Fruit fly (Drosophila melanogaster) whole organism, embryonic: ENCODE data around the gene CG34135.

Source experiments
- B-H2 ChIP-seq: fragments of 200-800 bp; sonication (Bioruptor generic); optimal IDR thresholded peaks from 2 replicates; lab custom pipeline; 2018; ENCODE audit warnings: missing biosample characterization, mild to moderate bottlenecking, missing genetic modification characterization
- CG11504 ChIP-seq: fragments of 200-800 bp; sonication (Bioruptor generic); optimal IDR thresholded peaks from 3 replicates; lab custom pipeline; 2019; ENCODE audit warnings: missing biosample characterization, mild to moderate bottlenecking, missing genetic modification characterization, moderate library complexity
- CG12769 ChIP-seq: fragments of 200-800 bp; sonication (Bioruptor generic); optimal IDR thresholded peaks from 2 replicates; lab custom pipeline; 2019; ENCODE audit warnings: missing biosample characterization, mild to moderate bottlenecking, missing genetic modification characterization, moderate library complexity
- CG1602 ChIP-seq: fragments of 200-800 bp; sonication (Bioruptor generic); optimal IDR thresholded peaks from 3 replicates; lab custom pipeline; 2016; ENCODE audit warnings: missing biosample characterization, missing genetic modification characterization
- CG18262 ChIP-seq: fragments of 200-800 bp; optimal IDR thresholded peaks from 3 replicates; lab custom pipeline; 2019; ENCODE audit warnings: missing biosample characterization, mild to moderate bottlenecking, missing genetic modification characterization, moderate library complexity
- CG18599 ChIP-seq: fragments of 200-800 bp; sonication (Bioruptor generic); optimal IDR thresholded peaks from 3 replicates; lab custom pipeline; 2017; ENCODE audit warnings: missing biosample characterization, missing genetic modification characterization, mild to moderate bottlenecking, moderate library complexity, missing genetic modification reagents
- CG31365 ChIP-seq: fragments of 200-800 bp; sonication (Bioruptor generic); optimal IDR thresholded peaks from 2 replicates; lab custom pipeline; 2018; ENCODE audit warnings: missing biosample characterization, mild to moderate bottlenecking, missing genetic modification characterization
- CG4360 ChIP-seq: fragments of 200-800 bp; sonication (Bioruptor generic); IDR thresholded peaks from 2 replicates; pipeline ENCODE4 v1.3.6; 2022; ENCODE audit warnings: missing biosample characterization, missing genetic modification characterization
- CG5245 ChIP-seq: fragments of 200-800 bp; sonication (Bioruptor generic); optimal IDR thresholded peaks from 3 replicates; lab custom pipeline; 2016; ENCODE audit warnings: missing biosample characterization, missing genetic modification characterization
- CG6813 ChIP-seq: fragments of 200-800 bp; sonication (Bioruptor generic); optimal IDR thresholded peaks from 2 replicates; lab custom pipeline; 2017; ENCODE audit warnings: missing biosample characterization, missing genetic modification characterization, mild to moderate bottlenecking, moderate library complexity, missing genetic modification reagents
- CG7357 ChIP-seq: fragments of 200-800 bp; sonication (Bioruptor generic); IDR thresholded peaks from 3 replicates; pipeline ENCODE4 v1.3.6; 2022; ENCODE audit warnings: missing biosample characterization, missing genetic modification characterization
- CG7745 ChIP-seq: fragments of 200-800 bp; sonication (Bioruptor generic); optimal IDR thresholded peaks from 2 replicates; lab custom pipeline; 2018; ENCODE audit warnings: missing biosample characterization, mild to moderate bottlenecking, missing genetic modification characterization, moderate library complexity
- CG8281 ChIP-seq: fragments of 200-800 bp; sonication (Bioruptor generic); optimal IDR thresholded peaks from 2 replicates; lab custom pipeline; 2018; ENCODE audit warnings: missing biosample characterization, mild to moderate bottlenecking, missing genetic modification characterization, moderate library complexity
- CG8290 ChIP-seq, 3 experiments: fragments of 200-800 bp; sonication (Bioruptor generic); optimal IDR thresholded peaks; 2 replicates each; lab custom pipeline; 2016 to 2019; ENCODE audit warnings: missing biosample characterization in 3 of 3, missing genetic modification characterization in 3 of 3, mild to moderate bottlenecking in 2 of 3, moderate library complexity in 1 of 3
- CG8944 ChIP-seq: fragments of 200-800 bp; sonication (Bioruptor generic); optimal IDR thresholded peaks from 3 replicates; lab custom pipeline; 2016; ENCODE audit warnings: missing biosample characterization, missing genetic modification characterization
- CG9876 ChIP-seq: fragments of 200-800 bp; sonication (Bioruptor generic); optimal IDR thresholded peaks from 2 replicates; lab custom pipeline; 2016; ENCODE audit warnings: missing biosample characterization, missing genetic modification characterization
- Chrac-16 ChIP-seq: fragments of 200-800 bp; sonication (Bioruptor generic); optimal IDR thresholded peaks from 3 replicates; lab custom pipeline; 2016; ENCODE audit warnings: missing biosample characterization, missing genetic modification characterization
- Dbx ChIP-seq: fragments of 200-800 bp; sonication (Bioruptor generic); IDR thresholded peaks from 3 replicates; pipeline ENCODE4 v1.3.6; 2022; ENCODE audit warnings: missing biosample characterization, missing genetic modification characterization
- ERR ChIP-seq: fragments of 200-800 bp; sonication (Bioruptor generic); optimal IDR thresholded peaks from 2 replicates; lab custom pipeline; 2016; ENCODE audit warnings: missing biosample characterization, missing genetic modification characterization
- H2.0 ChIP-seq: fragments of 200-800 bp; sonication (Bioruptor generic); IDR thresholded peaks from 2 replicates; pipeline ENCODE4 v1.3.6; 2022; ENCODE audit warnings: missing biosample characterization, missing genetic modification characterization
- Hand ChIP-seq: fragments of 200-800 bp; sonication (Bioruptor generic); optimal IDR thresholded peaks from 2 replicates; lab custom pipeline; 2017; ENCODE audit warnings: mild to moderate bottlenecking, missing biosample characterization, missing genetic modification reagents, missing genetic modification characterization
- Hsf ChIP-seq: fragments of 200-800 bp; sonication (Bioruptor generic); optimal IDR thresholded peaks from 3 replicates; lab custom pipeline; 2016; ENCODE audit warnings: missing biosample characterization, missing genetic modification characterization
- Jarid2 ChIP-seq: fragments of 200-800 bp; sonication (Bioruptor generic); optimal IDR thresholded peaks from 3 replicates; lab custom pipeline; 2017; ENCODE audit warnings: mild to moderate bottlenecking, missing biosample characterization, missing genetic modification reagents, missing genetic modification characterization
- Kr ChIP-seq: fragments of 200-800 bp; sonication (Bioruptor generic); optimal IDR thresholded peaks from 2 replicates; lab custom pipeline; 2017; ENCODE audit warnings: missing biosample characterization, mild to moderate bottlenecking, missing genetic modification characterization
- MESR4 ChIP-seq: fragments of 200-800 bp; sonication (Bioruptor generic); optimal IDR thresholded peaks from 2 replicates; lab custom pipeline; 2018; ENCODE audit warnings: missing biosample characterization, mild to moderate bottlenecking, missing genetic modification characterization, moderate library complexity
- NFAT ChIP-seq: fragments of 200-800 bp; sonication (Bioruptor generic); IDR thresholded peaks from 2 replicates; pipeline ENCODE4 v1.3.6; 2022; ENCODE audit warnings: missing biosample characterization, missing genetic modification characterization
- Nf-YB ChIP-seq: fragments of 200-800 bp; sonication (Bioruptor generic); optimal IDR thresholded peaks from 3 replicates; lab custom pipeline; 2019; ENCODE audit warnings: missing biosample characterization, mild to moderate bottlenecking, missing genetic modification characterization, moderate library complexity
- Optix ChIP-seq: fragments of 200-800 bp; sonication (Bioruptor generic); IDR thresholded peaks from 3 replicates; pipeline ENCODE4 v1.3.6; 2022; ENCODE audit warnings: missing biosample characterization, missing genetic modification characterization
- Sox100B ChIP-seq: fragments of 200-800 bp; sonication (Bioruptor generic); optimal IDR thresholded peaks from 3 replicates; lab custom pipeline; 2018; ENCODE audit warnings: missing biosample characterization, mild to moderate bottlenecking, missing genetic modification characterization
- Ssrp ChIP-seq: fragments of 200-800 bp; sonication (Bioruptor generic); optimal IDR thresholded peaks from 2 replicates; lab custom pipeline; 2018; ENCODE audit warnings: missing biosample characterization, mild to moderate bottlenecking, missing genetic modification characterization, moderate library complexity
- YL-1 ChIP-seq: fragments of 200-800 bp; sonication (Bioruptor generic); optimal IDR thresholded peaks from 3 replicates; lab custom pipeline; 2017; ENCODE audit warnings: missing biosample characterization, mild to moderate bottlenecking, missing genetic modification characterization
- aop ChIP-seq: fragments of 200-800 bp; sonication (Bioruptor generic); IDR thresholded peaks from 2 replicates; pipeline ENCODE4 v1.3.6; 2022; ENCODE audit warnings: missing biosample characterization, missing genetic modification characterization
- caup ChIP-seq: fragments of 200-800 bp; sonication (Bioruptor generic); optimal IDR thresholded peaks from 3 replicates; lab custom pipeline; 2017; ENCODE audit warnings: missing biosample characterization, mild to moderate bottlenecking, missing genetic modification characterization, moderate library complexity; ENCODE audit not compliant: severe bottlenecking
- chif ChIP-seq, 2 experiments: fragments of 200-800 bp; sonication (Bioruptor generic); optimal IDR thresholded peaks; 3 replicates each; lab custom pipeline; 2016; ENCODE audit warnings: missing biosample characterization in 2 of 2, missing genetic modification characterization in 2 of 2
- chinmo ChIP-seq: fragments of 200-800 bp; sonication (Bioruptor generic); IDR thresholded peaks from 4 replicates; pipeline ENCODE4 v1.3.6; 2022; ENCODE audit warnings: missing biosample characterization, missing genetic modification characterization; ENCODE audit not compliant: partially characterized antibody
- crol ChIP-seq: fragments of 200-800 bp; sonication (Bioruptor generic); IDR thresholded peaks from 2 replicates; pipeline ENCODE4 v1.3.6; 2022; ENCODE audit warnings: missing biosample characterization, missing genetic modification characterization
- dpn ChIP-seq, 2 experiments: fragments of 200-800 bp; sonication (Bioruptor generic); optimal IDR thresholded peaks; 3 replicates each; lab custom pipeline; 2016; ENCODE audit warnings: missing biosample characterization in 2 of 2, missing genetic modification characterization in 2 of 2
- en ChIP-seq: fragments of 200-800 bp; sonication (Bioruptor generic); optimal IDR thresholded peaks from 2 replicates; lab custom pipeline; 2016; ENCODE audit warnings: missing biosample characterization, missing genetic modification characterization
- fd96Cb ChIP-seq: fragments of 200-800 bp; sonication (Bioruptor generic); optimal IDR thresholded peaks from 2 replicates; lab custom pipeline; 2018; ENCODE audit warnings: missing biosample characterization, mild to moderate bottlenecking, missing genetic modification characterization, moderate library complexity
- fru ChIP-seq: fragments of >200 bp; optimal IDR thresholded peaks from 2 replicates; lab custom pipeline; 2017
- gem ChIP-seq: fragments of 200-800 bp; sonication (Bioruptor generic); optimal IDR thresholded peaks from 2 replicates; lab custom pipeline; 2019; ENCODE audit warnings: missing biosample characterization, mild to moderate bottlenecking, missing genetic modification characterization, moderate library complexity
- hth ChIP-seq: fragments of >200 bp; optimal IDR thresholded peaks from 2 replicates; lab custom pipeline; 2017; ENCODE audit warnings: inconsistent platforms
- inv ChIP-seq: fragments of 200-800 bp; sonication (Bioruptor generic); IDR thresholded peaks from 2 replicates; pipeline ENCODE4 v1.3.6; 2022; ENCODE audit warnings: missing biosample characterization, missing genetic modification characterization; ENCODE audit not compliant: partially characterized antibody
- klu ChIP-seq: fragments of 200-800 bp; sonication (Bioruptor generic); IDR thresholded peaks from 2 replicates; pipeline ENCODE4 v1.3.6; 2022; ENCODE audit warnings: missing biosample characterization, missing genetic modification characterization
- nmo ChIP-seq: fragments of 200-800 bp; sonication (Bioruptor generic); optimal IDR thresholded peaks from 2 replicates; lab custom pipeline; 2018; ENCODE audit warnings: missing biosample characterization, mild to moderate bottlenecking, missing genetic modification characterization, moderate library complexity
- nom ChIP-seq: fragments of 200-800 bp; sonication (Bioruptor generic); optimal IDR thresholded peaks from 2 replicates; lab custom pipeline; 2017; ENCODE audit warnings: missing biosample characterization, missing genetic modification characterization, mild to moderate bottlenecking, moderate library complexity, missing genetic modification reagents
- rib ChIP-seq: fragments of 200-800 bp; sonication (Bioruptor generic); IDR thresholded peaks from 2 replicates; pipeline ENCODE4 v1.3.6; 2022; ENCODE audit warnings: missing biosample characterization, missing genetic modification characterization
- ro ChIP-seq: fragments of 200-800 bp; sonication (Bioruptor generic); IDR thresholded peaks from 2 replicates; pipeline ENCODE4 v1.3.6; 2022; ENCODE audit warnings: missing biosample characterization, missing genetic modification characterization
- sens-2 ChIP-seq: fragments of 200-800 bp; sonication (Bioruptor generic); IDR thresholded peaks from 2 replicates; pipeline ENCODE4 v1.3.6; 2022; ENCODE audit warnings: missing biosample characterization, missing genetic modification characterization

Gene CG34135

dm6 chr3R:8811323-8811936, 43.4 kb upstream of the CG34135 start (continued):
- TF ChIP-seq CG7745 (tag; lab: Kevin White, UChicago) (peak; percentile 89), Optix (peak; percentile 97), CG8281 (tag; lab: Kevin White, UChicago) (peak; percentile 93), fd96Cb (tag; lab: Kevin White, UChicago) (peak; percentile 99), dpn (GFP tag; optimal IDR thresholded peaks at IDR 0.05; lab: Kevin White, UChicago) (peak; percentile 99), Nf-YB (GFP tag; lab: Kevin White, UChicago) (peak; percentile 89), CG31365 (peak; percentile 93), CG12769 (tag; lab: Kevin White, UChicago) (peak; percentile 100), CG18262 (peak; percentile 98), rib (GFP tag; lab: Robert Waterston, UW) (peak; percentile 99), CG8290 (GFP tag; optimal IDR thresholded peaks at IDR 0.05; lab: Kevin White, UChicago) (peak; percentile 94), CG8290 (tag; optimal IDR thresholded peaks at IDR 0.05; lab: Kevin White, UChicago) (peak; percentile 78 to 100), ERR (GFP tag; lab: Kevin White, UChicago) (peak; percentile 98), Dbx (peak; percentile 100), chinmo (GFP tag; lab: Robert Waterston, UW) (peak; percentile 96), Kr (GFP tag; lab: Kevin White, UChicago) (peak; percentile 31), MESR4 (GFP tag; lab: Kevin White, UChicago) (peak; percentile 87), NFAT (peak; percentile 99), CG18599 (GFP tag; lab: Kevin White, UChicago) (peak; percentile 99), en (peak; percentile 97), CG6813 (GFP tag; lab: Kevin White, UChicago) (peak; percentile 98), CG1602 (peak; percentile 98), klu (GFP tag; lab: Robert Waterston, UW) (peak; percentile 97), YL-1 (GFP tag; lab: Kevin White, UChicago) (peak; percentile 95), Ssrp (peak; percentile 99), CG4360 (peak; percentile 80), CG9876 (GFP tag; lab: Kevin White, UChicago) (peak; percentile 95), CG8944 (GFP tag; lab: Kevin White, UChicago) (peak; percentile 98), CG5245 (GFP tag; lab: Kevin White, UChicago) (peak; percentile 98), fru (no peak), nmo (GFP tag; lab: Kevin White, UChicago) (peak; percentile 99), Jarid2 (GFP tag; lab: Kevin White, UChicago) (peak; percentile 92), CG11504 (tag; lab: Kevin White, UChicago) (peak; percentile 99), caup (GFP tag; lab: Kevin White, UChicago) (peak; percentile 99), aop (GFP tag; lab: Robert Waterston, UW) (peak; percentile 92), H2.0 (GFP tag; lab: Robert Waterston, UW) (peak; percentile 99), B-H2 (GFP tag; lab: Kevin White, UChicago) (peak; percentile 96), hth (lab: Kevin White, UChicago) (no peak), Hsf (GFP tag; lab: Kevin White, UChicago) (peak; percentile 99), inv (GFP tag; lab: Robert Waterston, UW) (no peak), CG7357 (peak; percentile 94), Hand (GFP tag; lab: Kevin White, UChicago) (peak; percentile 98), chif (GFP tag; optimal IDR thresholded peaks at IDR 0.05; lab: Kevin White, UChicago) (peak; percentile 98 to 99), Chrac-16 (GFP tag; lab: Kevin White, UChicago) (peak; percentile 99), nom (GFP tag; lab: Kevin White, UChicago) (peak; percentile 97), crol (GFP tag; lab: Robert Waterston, UW) (peak; percentile 97), ro (GFP tag; lab: Robert Waterston, UW) (peak; percentile 95), gem (tag; lab: Kevin White, UChicago) (peak; percentile 99), Sox100B (GFP tag; lab: Kevin White, UChicago) (peak; percentile 98), sens-2 (GFP tag; lab: Robert Waterston, UW) (peak; percentile 97)
